Worm (Caenorhabditis elegans): ENCODE results near the gene chil-9.
"Not testable (repeated sequence)": the region's sequence is repeated elsewhere in the genome, so short reads cannot be mapped to it uniquely, and the experiment has no call there.

Gene chil-9

DNA sequence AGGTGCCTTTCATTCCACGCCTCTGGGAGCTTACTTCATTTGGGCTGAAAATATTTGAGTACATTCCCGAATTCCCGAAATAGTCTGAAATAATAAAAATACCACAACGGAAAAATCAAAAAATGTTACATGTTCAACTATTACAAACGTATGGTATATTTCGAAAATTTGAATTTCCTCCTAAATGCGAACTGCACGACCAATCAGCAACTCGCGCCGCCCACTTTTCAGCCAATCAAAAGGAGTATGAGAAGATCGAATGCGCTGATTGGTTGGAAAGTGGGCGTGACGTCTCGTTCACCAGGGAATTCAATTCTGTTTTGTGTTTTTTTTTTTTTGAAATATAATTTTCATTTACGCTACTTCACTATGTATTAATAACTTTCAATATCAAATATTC is 23.6 kb upstream of the chil-9 start, which contains the start of gene old-1:
Gene old-1, minus strand, starts transcription at position 50 of the 400 bp plus-strand sequence.
- TF ChIP-seq lsy-2 (tag; optimal IDR thresholded peaks at IDR 0.05) (no peak), nhr-237 (tag; optimal IDR thresholded peaks at IDR 0.05) (no peak), nhr-76 (tag; optimal IDR thresholded peaks at IDR 0.05) (no peak), sem-2 (GFP tag; optimal IDR thresholded peaks at IDR 0.05) (no peak), sptf-1 (tag; optimal IDR thresholded peaks at IDR 0.05) (no peak), nhr-28 (tag; optimal IDR thresholded peaks at IDR 0.05) (no peak), unc-39 (tag; optimal IDR thresholded peaks at IDR 0.05) (no peak), elt-3 (tag; optimal IDR thresholded peaks at IDR 0.05) (no peak), flh-1 (GFP tag; optimal IDR thresholded peaks at IDR 0.05) (no peak)

DNA sequence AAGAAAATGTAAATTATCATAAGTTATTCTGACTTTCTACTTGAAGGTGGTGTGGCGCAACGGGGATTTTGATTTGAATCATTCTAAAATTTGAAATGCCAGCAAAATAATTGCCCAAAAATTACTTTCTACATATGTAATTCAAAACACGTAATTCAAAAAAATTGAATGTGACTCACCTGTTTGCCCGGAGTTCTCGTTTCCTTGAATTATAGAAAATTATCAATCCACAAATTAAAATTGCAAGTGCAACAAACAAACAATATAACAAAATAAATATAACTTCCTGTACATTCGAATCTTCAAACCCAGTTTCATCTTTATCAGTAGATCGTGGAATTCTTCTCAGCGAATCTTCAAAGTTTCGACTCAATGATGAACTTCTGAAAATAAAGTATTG is 23.1 kb upstream of the chil-9 start:
- TF ChIP-seq pha-4 (tag; optimal IDR thresholded peaks at IDR 0.05) (no peak), mab-5 (tag; optimal IDR thresholded peaks at IDR 0.05) (no peak), ceh-39 (tag; optimal IDR thresholded peaks at IDR 0.05) (no peak), ceh-83 (GFP tag; optimal IDR thresholded peaks at IDR 0.05) (no peak), sem-2 (GFP tag; optimal IDR thresholded peaks at IDR 0.05) (no peak), nhr-237 (tag; optimal IDR thresholded peaks at IDR 0.05) (no peak), flh-1 (GFP tag; optimal IDR thresholded peaks at IDR 0.05) (no peak), nhr-28 (tag; optimal IDR thresholded peaks at IDR 0.05) (no peak), drap-1 (GFP tag; optimal IDR thresholded peaks at IDR 0.05) (no peak), sptf-1 (tag; optimal IDR thresholded peaks at IDR 0.05) (no peak), ceh-43 (GFP tag; optimal IDR thresholded peaks at IDR 0.05) (no peak), ces-1 (GFP tag; optimal IDR thresholded peaks at IDR 0.05) (no peak), mls-2 (tag; optimal IDR thresholded peaks at IDR 0.05) (no peak), lin-32 (GFP tag; optimal IDR thresholded peaks at IDR 0.05) (no peak), elt-1 (tag; optimal IDR thresholded peaks at IDR 0.05; ENCODE audit: borderline replicate concordance, insufficient read depth) (no peak)

DNA sequence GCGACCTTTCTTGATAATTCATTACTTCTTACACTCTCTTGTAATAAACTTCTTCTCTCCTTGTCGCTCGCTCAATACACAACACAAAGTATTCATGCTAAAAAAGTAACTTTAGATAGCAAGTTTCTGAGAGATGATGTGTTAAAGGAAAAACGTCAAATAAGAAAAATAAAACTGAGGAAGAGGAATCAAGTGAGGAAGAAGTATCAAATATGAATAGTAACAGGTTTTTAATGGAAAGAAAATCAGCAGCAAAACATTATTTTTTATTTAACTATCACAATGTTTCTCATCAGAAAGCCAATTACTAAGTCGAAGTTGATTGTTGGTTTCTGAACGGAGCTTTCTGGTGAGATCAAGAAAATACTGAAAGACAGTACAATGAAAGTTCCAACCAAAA is 21.2 kb upstream of the chil-9 start, which contains the start of gene chil-1:
Gene chil-1, minus strand, starts transcription at position 101 of the 400 bp plus-strand sequence.
- TF ChIP-seq unc-62 (GFP tag; optimal IDR thresholded peaks at IDR 0.05); ceh-39 (tag; optimal IDR thresholded peaks at IDR 0.05); ceh-83 (GFP tag; optimal IDR thresholded peaks at IDR 0.05): not testable (repeated sequence)

DNA sequence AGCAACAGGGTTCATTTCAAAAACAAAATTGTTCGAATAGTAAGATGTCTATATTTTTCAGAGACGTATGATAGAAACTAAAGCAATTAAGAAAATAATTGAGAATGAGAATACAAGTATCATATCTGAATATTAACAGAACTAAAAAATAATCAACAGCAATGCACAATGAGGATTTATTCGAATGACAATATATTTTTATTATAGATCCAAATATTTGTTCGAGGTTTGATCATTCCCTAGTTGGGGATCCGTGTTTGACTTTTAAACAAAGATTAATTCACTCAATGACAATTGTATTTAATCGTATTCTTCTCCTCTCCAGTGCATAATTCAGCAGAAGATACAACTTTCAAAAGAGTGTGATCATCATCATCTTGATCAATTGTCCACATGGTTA is 17.0 kb upstream of the chil-9 start, which contains the start of gene C08H9.18:
Gene C08H9.18, minus strand, starts transcription at position 101 of the 400 bp plus-strand sequence.
- no peak for TF ChIP-seq nhr-12 (tag; optimal IDR thresholded peaks at IDR 0.05)
- no peak for TF ChIP-seq nhr-2 (tag; optimal IDR thresholded peaks at IDR 0.05)
- TF ChIP-seq ceh-39 (tag; optimal IDR thresholded peaks at IDR 0.05) = no peak
- TF ChIP-seq tbx-8 (GFP tag; optimal IDR thresholded peaks at IDR 0.05) = no peak
- TF ChIP-seq hlh-1 (tag; optimal IDR thresholded peaks at IDR 0.05) = no peak
- no peak for TF ChIP-seq lin-32 (GFP tag; optimal IDR thresholded peaks at IDR 0.05)
- no peak for TF ChIP-seq ces-1 (GFP tag; optimal IDR thresholded peaks at IDR 0.05)
- TF ChIP-seq unc-120 (tag; optimal IDR thresholded peaks at IDR 0.05; ENCODE audit: poor library complexity, severe bottlenecking) = no peak
- TF ChIP-seq blmp-1 (tag; optimal IDR thresholded peaks at IDR 0.05) = no peak
- TF ChIP-seq sptf-1 (tag; optimal IDR thresholded peaks at IDR 0.05) = no peak
- no peak for TF ChIP-seq M03D4.4 (tag; optimal IDR thresholded peaks at IDR 0.05)
- TF ChIP-seq ham-2 (GFP tag; optimal IDR thresholded peaks at IDR 0.05) = no peak
- no peak for TF ChIP-seq cnd-1 (tag; optimal IDR thresholded peaks at IDR 0.05)
- no peak for TF ChIP-seq nhr-237 (tag; optimal IDR thresholded peaks at IDR 0.05)
- no peak for TF ChIP-seq zip-8 (tag; optimal IDR thresholded peaks at IDR 0.05)

DNA sequence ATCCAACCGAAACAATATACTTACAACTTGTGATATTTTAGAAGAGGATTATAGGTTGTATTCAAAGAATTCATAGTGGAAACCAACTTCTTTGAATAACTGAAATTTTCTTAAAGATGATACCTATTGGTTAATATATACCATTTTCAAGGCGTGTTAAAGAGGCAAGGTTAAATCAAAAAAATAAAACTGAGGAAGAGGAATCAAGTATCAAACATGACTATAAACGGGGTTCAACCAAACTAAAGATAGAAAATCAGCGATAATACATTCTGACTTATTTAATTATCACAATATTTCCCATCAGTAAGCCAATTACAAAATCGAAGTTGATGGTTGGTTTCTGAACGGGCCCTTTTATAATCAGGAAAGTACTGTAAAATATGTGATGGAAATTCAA is 16.3 kb upstream of the chil-9 start, which contains the start of gene chil-3:
Gene chil-3, minus strand, starts transcription at position 101 of the 400 bp plus-strand sequence.
- TF ChIP-seq bed-3 (GFP tag; optimal IDR thresholded peaks at IDR 0.05) = no peak
- no peak for TF ChIP-seq nhr-28 (tag; optimal IDR thresholded peaks at IDR 0.05)

DNA sequence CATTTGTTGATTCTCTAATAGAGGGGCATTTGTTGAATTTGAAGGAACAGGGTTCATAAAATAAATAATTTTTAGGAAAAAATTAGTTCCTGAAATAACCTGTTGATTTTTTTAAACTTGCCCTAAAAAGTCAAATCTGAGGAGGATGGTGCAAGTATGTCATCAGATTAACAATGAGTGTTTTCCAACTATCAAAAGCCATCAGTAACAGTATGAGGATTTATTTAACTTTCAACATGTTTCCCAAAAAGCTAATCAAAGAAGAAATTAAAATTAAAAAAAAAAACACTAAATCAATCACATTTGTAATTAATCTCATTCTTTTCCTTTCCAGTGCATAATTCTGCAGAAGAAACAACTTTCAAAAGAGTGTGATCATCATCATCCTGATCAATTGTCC is 14.4 kb upstream of the chil-9 start, which contains the start of gene chil-5:
Gene chil-5, minus strand, starts transcription at position 101 of the 400 bp plus-strand sequence.
- TF ChIP-seq flh-1 (GFP tag; optimal IDR thresholded peaks at IDR 0.05) = no peak
- TF ChIP-seq nhr-2 (tag; optimal IDR thresholded peaks at IDR 0.05) = no peak
- TF ChIP-seq pha-4 (tag; optimal IDR thresholded peaks at IDR 0.05) = no peak
- TF ChIP-seq zip-8 (tag; optimal IDR thresholded peaks at IDR 0.05) = no peak
- no peak for TF ChIP-seq lin-32 (GFP tag; optimal IDR thresholded peaks at IDR 0.05)
- no peak for TF ChIP-seq bed-3 (GFP tag; optimal IDR thresholded peaks at IDR 0.05)
- TF ChIP-seq elt-1 (tag; optimal IDR thresholded peaks at IDR 0.05; ENCODE audit: borderline replicate concordance, insufficient read depth) = no peak
- no peak for TF ChIP-seq mep-1 (tag; optimal IDR thresholded peaks at IDR 0.05)
- TF ChIP-seq ztf-11 (tag; optimal IDR thresholded peaks at IDR 0.05) = no peak
- TF ChIP-seq mab-5 (tag; optimal IDR thresholded peaks at IDR 0.05) = no peak
- TF ChIP-seq ceh-39 (tag; optimal IDR thresholded peaks at IDR 0.05) = no peak
- TF ChIP-seq elt-3 (tag; optimal IDR thresholded peaks at IDR 0.05) = no peak
- no peak for TF ChIP-seq unc-62 (GFP tag; optimal IDR thresholded peaks at IDR 0.05)
- TF ChIP-seq drap-1 (GFP tag; optimal IDR thresholded peaks at IDR 0.05) = no peak
- TF ChIP-seq lin-13 (tag; optimal IDR thresholded peaks at IDR 0.05) = no peak
- no peak for TF ChIP-seq nhr-76 (tag; optimal IDR thresholded peaks at IDR 0.05)
- no peak for TF ChIP-seq hlh-1 (tag; optimal IDR thresholded peaks at IDR 0.05)
